Worm (Caenorhabditis elegans): ENCODE data around the gene srx-21.

DNA sequence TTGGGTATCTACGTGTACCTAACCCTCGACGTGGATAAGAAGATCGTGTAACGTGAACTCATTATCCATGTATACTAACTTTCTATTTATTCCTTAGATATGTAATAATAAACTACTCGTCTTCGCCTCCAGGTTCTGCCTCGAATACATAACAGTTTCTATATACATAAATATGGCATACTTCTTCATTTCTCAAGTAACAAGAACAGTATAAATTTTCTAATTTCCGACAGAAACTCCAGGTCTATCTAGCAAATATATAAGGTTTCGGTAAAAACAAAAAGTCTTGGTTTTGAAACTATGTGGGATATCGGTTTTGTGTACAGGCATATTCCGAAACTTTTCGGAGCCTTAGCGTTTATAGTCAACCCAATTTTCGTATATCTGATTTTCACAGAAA lies 38.5 kb upstream of the srx-21 start, which contains the start of gene srj-37:
- TF ChIP-seq mab-5 (tag; optimal IDR thresholded peaks at IDR 0.05) = no peak
- TF ChIP-seq lin-13 (tag; optimal IDR thresholded peaks at IDR 0.05) = no peak
- no peak for TF ChIP-seq lsy-2 (tag; optimal IDR thresholded peaks at IDR 0.05)
- TF ChIP-seq unc-62 (GFP tag; optimal IDR thresholded peaks at IDR 0.05) = no peak
- TF ChIP-seq snpc-4 (tag; optimal IDR thresholded peaks at IDR 0.05) = no peak
- TF ChIP-seq sem-2 (GFP tag; optimal IDR thresholded peaks at IDR 0.05) = no peak
- no peak for TF ChIP-seq nhr-12 (tag; optimal IDR thresholded peaks at IDR 0.05)
- no peak for TF ChIP-seq elt-3 (tag; optimal IDR thresholded peaks at IDR 0.05)
- no peak for TF ChIP-seq lin-32 (GFP tag; optimal IDR thresholded peaks at IDR 0.05)
- no peak for TF ChIP-seq nhr-237 (tag; optimal IDR thresholded peaks at IDR 0.05)
- no peak for TF ChIP-seq ces-1 (GFP tag; optimal IDR thresholded peaks at IDR 0.05)
- TF ChIP-seq ztf-11 (tag; optimal IDR thresholded peaks at IDR 0.05) = no peak
